Fruit fly (Drosophila melanogaster) whole organism, embryonic: Measurements from ENCODE around the gene CG18766.
A peak's percentile ranks its signal among the peaks of the same experiment; 100 is the strongest.

Source experiments
- Atf-2 ChIP-seq: fragments of 200-800 bp; sonication (Bioruptor generic); optimal IDR thresholded peaks from 2 replicates; lab custom pipeline; 2016; ENCODE audit warnings: missing biosample characterization, missing genetic modification characterization
- Blimp-1 ChIP-seq: fragments of 200-800 bp; sonication (Bioruptor generic); optimal IDR thresholded peaks from 3 replicates; lab custom pipeline; 2018; ENCODE audit warnings: missing biosample characterization, missing genetic modification characterization, mild to moderate bottlenecking, moderate library complexity, missing genetic modification reagents
- CG10147 ChIP-seq: fragments of 200-800 bp; sonication (Bioruptor generic); optimal IDR thresholded peaks from 2 replicates; lab custom pipeline; 2019; ENCODE audit warnings: missing biosample characterization, mild to moderate bottlenecking, missing genetic modification characterization, moderate library complexity
- CG11247 ChIP-seq: fragments of 200-800 bp; sonication (Bioruptor generic); IDR thresholded peaks from 2 replicates; pipeline ENCODE4 v1.3.6; 2022; ENCODE audit warnings: missing biosample characterization, missing genetic modification characterization
- CG17361 ChIP-seq: fragments of 200-800 bp; sonication (Bioruptor generic); IDR thresholded peaks from 3 replicates; pipeline ENCODE4 v1.3.6; 2022; ENCODE audit warnings: missing biosample characterization, missing genetic modification characterization
- CG18476 ChIP-seq: fragments of 200-800 bp; sonication (Bioruptor generic); optimal IDR thresholded peaks from 2 replicates; lab custom pipeline; 2016; ENCODE audit warnings: missing biosample characterization, mild to moderate bottlenecking, missing genetic modification characterization
- CG18619 ChIP-seq: fragments of 200-800 bp; sonication (Bioruptor generic); optimal IDR thresholded peaks from 3 replicates; lab custom pipeline; 2017; ENCODE audit warnings: missing biosample characterization, mild to moderate bottlenecking, missing genetic modification characterization
- CG2116 ChIP-seq: fragments of 200-800 bp; sonication (Bioruptor generic); optimal IDR thresholded peaks from 3 replicates; lab custom pipeline; 2018; ENCODE audit warnings: missing biosample characterization, mild to moderate bottlenecking, missing genetic modification characterization
- CG30403 ChIP-seq: fragments of 200-800 bp; sonication (Bioruptor generic); optimal IDR thresholded peaks from 3 replicates; lab custom pipeline; 2016; ENCODE audit warnings: missing biosample characterization, missing genetic modification characterization
- CG33557 ChIP-seq: fragments of 200-800 bp; sonication (Bioruptor generic); optimal IDR thresholded peaks from 2 replicates; lab custom pipeline; 2019; ENCODE audit warnings: missing biosample characterization, mild to moderate bottlenecking, missing genetic modification characterization, moderate library complexity
- CG34376 ChIP-seq: fragments of 200-800 bp; sonication (Bioruptor generic); optimal IDR thresholded peaks from 2 replicates; lab custom pipeline; 2018; ENCODE audit warnings: missing biosample characterization, mild to moderate bottlenecking, missing genetic modification characterization
- CG4617 ChIP-seq: fragments of 200-800 bp; sonication (Bioruptor generic); optimal IDR thresholded peaks from 3 replicates; lab custom pipeline; 2016; ENCODE audit warnings: missing biosample characterization, missing genetic modification characterization, borderline replicate concordance
- CG6791 ChIP-seq: fragments of 200-800 bp; sonication (Bioruptor generic); IDR thresholded peaks from 3 replicates; pipeline ENCODE4 v1.3.6; 2022; ENCODE audit warnings: missing biosample characterization, missing genetic modification characterization; ENCODE audit not compliant: partially characterized antibody
- CG7357 ChIP-seq: fragments of 200-800 bp; sonication (Bioruptor generic); IDR thresholded peaks from 3 replicates; pipeline ENCODE4 v1.3.6; 2022; ENCODE audit warnings: missing biosample characterization, missing genetic modification characterization
- CG7928 ChIP-seq: fragments of 200-800 bp; sonication (Bioruptor generic); optimal IDR thresholded peaks from 2 replicates; lab custom pipeline; 2017; ENCODE audit warnings: missing biosample characterization, mild to moderate bottlenecking, missing genetic modification characterization
- CG8765 ChIP-seq: fragments of 200-800 bp; sonication (Bioruptor generic); IDR thresholded peaks from 2 replicates; pipeline ENCODE4 v1.3.6; 2022; ENCODE audit warnings: missing biosample characterization, missing genetic modification characterization
- CG9876 ChIP-seq: fragments of 200-800 bp; sonication (Bioruptor generic); optimal IDR thresholded peaks from 2 replicates; lab custom pipeline; 2016; ENCODE audit warnings: missing biosample characterization, missing genetic modification characterization
- CTCF ChIP-seq: fragments of 200-800 bp; sonication (Bioruptor generic); optimal IDR thresholded peaks from 2 replicates; lab custom pipeline; 2017; ENCODE audit warnings: missing biosample characterization, mild to moderate bottlenecking, missing genetic modification characterization, moderate library complexity
- Camta ChIP-seq: fragments of 200-800 bp; sonication (Bioruptor generic); optimal IDR thresholded peaks from 2 replicates; lab custom pipeline; 2016; ENCODE audit warnings: missing biosample characterization, missing genetic modification characterization
- Chrac-16 ChIP-seq: fragments of 200-800 bp; sonication (Bioruptor generic); optimal IDR thresholded peaks from 3 replicates; lab custom pipeline; 2016; ENCODE audit warnings: missing biosample characterization, missing genetic modification characterization
- Doc3 ChIP-seq: fragments of 200-800 bp; sonication (Bioruptor generic); IDR thresholded peaks from 3 replicates; pipeline ENCODE4 v1.3.6; 2022; ENCODE audit warnings: missing biosample characterization, missing genetic modification characterization; ENCODE audit not compliant: partially characterized antibody
- Elba2 ChIP-seq: fragments of 200-800 bp; sonication (Bioruptor generic); optimal IDR thresholded peaks from 3 replicates; lab custom pipeline; 2016; ENCODE audit warnings: missing biosample characterization, missing genetic modification characterization
- Ets65A ChIP-seq: fragments of 200-800 bp; sonication (Bioruptor generic); peaks from one replicate; lab custom pipeline; 2016; ENCODE audit warnings: missing biosample characterization, missing genetic modification characterization
- Hmr ChIP-seq: fragments of 200-800 bp; sonication (Bioruptor generic); optimal IDR thresholded peaks from 3 replicates; lab custom pipeline; 2017; ENCODE audit warnings: mild to moderate bottlenecking, missing biosample characterization, missing genetic modification reagents, missing genetic modification characterization
- Nf-YA ChIP-seq: fragments of 200-800 bp; sonication (Bioruptor generic); IDR thresholded peaks from 2 replicates; pipeline ENCODE4 v1.3.6; 2022; ENCODE audit warnings: missing biosample characterization, missing genetic modification characterization
- Pdp1 ChIP-seq, 2 experiments: fragments of 200-800 bp; sonication (Bioruptor generic); optimal IDR thresholded peaks; 3 replicates each; lab custom pipeline; 2016; ENCODE audit warnings: missing biosample characterization in 2 of 2, missing genetic modification characterization in 2 of 2, mild to moderate bottlenecking in 1 of 2, moderate library complexity in 1 of 2
- Ravus ChIP-seq: fragments of 200-800 bp; sonication (Bioruptor generic); IDR thresholded peaks from 2 replicates; pipeline ENCODE4 v1.3.6; 2022; ENCODE audit warnings: missing biosample characterization, missing genetic modification characterization
- Spps ChIP-seq: fragments of 200-800 bp; sonication (Bioruptor generic); optimal IDR thresholded peaks from 2 replicates; lab custom pipeline; 2018; ENCODE audit warnings: missing biosample characterization, mild to moderate bottlenecking, missing genetic modification characterization
- ato ChIP-seq: fragments of 200-800 bp; sonication (Bioruptor generic); IDR thresholded peaks from 2 replicates; pipeline ENCODE4 v1.3.6; 2022; ENCODE audit warnings: missing biosample characterization, missing genetic modification characterization; ENCODE audit not compliant: partially characterized antibody
- chinmo ChIP-seq: fragments of 200-800 bp; sonication (Bioruptor generic); IDR thresholded peaks from 4 replicates; pipeline ENCODE4 v1.3.6; 2022; ENCODE audit warnings: missing biosample characterization, missing genetic modification characterization; ENCODE audit not compliant: partially characterized antibody
- ci ChIP-seq: fragments of 200-800 bp; sonication (Bioruptor generic); IDR thresholded peaks from 3 replicates; pipeline ENCODE4 v1.3.6; 2022; ENCODE audit warnings: missing biosample characterization, missing genetic modification characterization
- dm ChIP-seq: fragments of 200-800 bp; sonication (Bioruptor generic); optimal IDR thresholded peaks from 3 replicates; lab custom pipeline; 2016; ENCODE audit warnings: missing biosample characterization, missing genetic modification characterization
- eyg ChIP-seq: fragments of 200-800 bp; sonication (Bioruptor generic); optimal IDR thresholded peaks from 3 replicates; lab custom pipeline; 2016; ENCODE audit warnings: missing biosample characterization, missing genetic modification characterization
- h ChIP-seq: fragments of >200 bp; optimal IDR thresholded peaks from 2 replicates; lab custom pipeline; 2017
- inv ChIP-seq: fragments of 200-800 bp; sonication (Bioruptor generic); IDR thresholded peaks from 2 replicates; pipeline ENCODE4 v1.3.6; 2022; ENCODE audit warnings: missing biosample characterization, missing genetic modification characterization; ENCODE audit not compliant: partially characterized antibody
- jumu ChIP-seq: fragments of 200-800 bp; sonication (Bioruptor generic); optimal IDR thresholded peaks from 3 replicates; lab custom pipeline; 2016; ENCODE audit warnings: missing biosample characterization, missing genetic modification characterization
- kah ChIP-seq: fragments of 200-800 bp; sonication (Bioruptor generic); optimal IDR thresholded peaks from 2 replicates; lab custom pipeline; 2018; ENCODE audit warnings: missing biosample characterization, mild to moderate bottlenecking, missing genetic modification characterization
- lbe ChIP-seq: fragments of 200-800 bp; sonication (Bioruptor generic); optimal IDR thresholded peaks from 2 replicates; lab custom pipeline; 2016; ENCODE audit warnings: missing biosample characterization, mild to moderate bottlenecking, missing genetic modification characterization
- lmd ChIP-seq: fragments of 200-800 bp; sonication (Bioruptor generic); IDR thresholded peaks from 2 replicates; pipeline ENCODE4 v1.3.6; 2022; ENCODE audit warnings: missing biosample characterization, missing genetic modification characterization
- lola ChIP-seq, 3 experiments: fragments of >200 bp in 2 of 3; fragments of 200-800 bp in 1 of 3; sonication (Bioruptor generic) in 1 of 3; optimal IDR thresholded peaks; 2 replicates each; lab custom pipeline; 2017 to 2019; ENCODE audit warnings: missing biosample characterization in 3 of 3, missing genetic modification characterization in 3 of 3, mild to moderate bottlenecking in 1 of 3, moderate library complexity in 1 of 3
- mam ChIP-seq: fragments of 200-800 bp; sonication (Bioruptor generic); optimal IDR thresholded peaks from 3 replicates; lab custom pipeline; 2016; ENCODE audit warnings: missing biosample characterization, missing genetic modification characterization
- odd ChIP-seq: fragments of 200-800 bp; sonication (Bioruptor generic); optimal IDR thresholded peaks from 2 replicates; lab custom pipeline; 2017; ENCODE audit warnings: missing biosample characterization, mild to moderate bottlenecking, missing genetic modification characterization
- phol ChIP-seq: fragments of 200-800 bp; sonication (Bioruptor generic); optimal IDR thresholded peaks from 3 replicates; lab custom pipeline; 2018; ENCODE audit warnings: missing biosample characterization, mild to moderate bottlenecking, missing genetic modification characterization, moderate library complexity
- row ChIP-seq: fragments of 200-800 bp; sonication (Bioruptor generic); IDR thresholded peaks from 3 replicates; pipeline ENCODE4 v1.3.6; 2022; ENCODE audit warnings: missing biosample characterization, missing genetic modification characterization
- salm ChIP-seq: fragments of 200-800 bp; sonication (Bioruptor generic); optimal IDR thresholded peaks from 2 replicates; lab custom pipeline; 2018; ENCODE audit warnings: missing biosample characterization, mild to moderate bottlenecking, missing genetic modification characterization
- sens-2 ChIP-seq: fragments of 200-800 bp; sonication (Bioruptor generic); IDR thresholded peaks from 2 replicates; pipeline ENCODE4 v1.3.6; 2022; ENCODE audit warnings: missing biosample characterization, missing genetic modification characterization
- sob ChIP-seq: fragments of 200-800 bp; sonication (Bioruptor generic); IDR thresholded peaks from 2 replicates; pipeline ENCODE4 v1.3.6; 2022; ENCODE audit warnings: missing biosample characterization, missing genetic modification characterization
- sqz ChIP-seq: fragments of 200-800 bp; sonication (Bioruptor generic); optimal IDR thresholded peaks from 3 replicates; lab custom pipeline; 2018; ENCODE audit warnings: missing biosample characterization, mild to moderate bottlenecking, missing genetic modification characterization
- tin ChIP-seq: fragments of 200-800 bp; sonication (Bioruptor generic); optimal IDR thresholded peaks from 3 replicates; lab custom pipeline; 2016; ENCODE audit warnings: missing biosample characterization, missing genetic modification characterization

Gene CG18766

dm6 chr3R:27263434-27264215, 18.6 kb upstream of the CG18766 start, which contains the start of gene woc (continued):
- TF ChIP-seq Ets65A (GFP tag; lab: Kevin White, UChicago) (peak; percentile 95), CG10147 (GFP tag; lab: Kevin White, UChicago) (no peak), CG33557 (GFP tag; lab: Kevin White, UChicago) (no peak), phol (tag; lab: Kevin White, UChicago) (peak; percentile 97), Hmr (GFP tag; lab: Kevin White, UChicago) (peak; percentile 43), lbe (GFP tag; lab: Kevin White, UChicago) (no peak), sob (peak; percentile 19; the same call in 1 of the 2 replicates), Nf-YA (GFP tag; lab: Robert Waterston, UW) (no peak), Blimp-1 (GFP tag; lab: Kevin White, UChicago) (no peak), CG11247 (0 out of 2 replicates have a peak, but pooled peaks have one; percentile 9), Elba2 (GFP tag; lab: Kevin White, UChicago) (peak; percentile 98), CG4617 (GFP tag; lab: Kevin White, UChicago) (peak; percentile 74), sqz (peak; percentile 87), Atf-2 (GFP tag; lab: Kevin White, UChicago) (peak; percentile 34), dm (GFP tag; lab: Kevin White, UChicago) (peak; percentile 70), CTCF (peak; percentile 30), CG8765 (GFP tag; lab: Robert Waterston, UW) (0 out of 2 replicates have a peak, but pooled peaks have one; percentile 6), eyg (GFP tag; lab: Kevin White, UChicago) (peak; percentile 58), CG7357 (GFP tag; lab: Robert Waterston, UW) (peak; percentile 54; the same call in 1 of the 3 replicates), Camta (GFP tag; lab: Kevin White, UChicago) (peak; percentile 36), chinmo (GFP tag; lab: Robert Waterston, UW) (peak; percentile 96), tin (GFP tag; lab: Kevin White, UChicago) (peak; percentile 37), Spps (tag; lab: Kevin White, UChicago) (no peak), CG30403 (peak; percentile 73), CG9876 (no peak), row (GFP tag; lab: Robert Waterston, UW) (peak; percentile 72), Chrac-16 (GFP tag; lab: Kevin White, UChicago) (peak; percentile 9), CG18476 (GFP tag; lab: Kevin White, UChicago) (no peak), inv (peak; percentile 49), CG2116 (peak; percentile 63), ci (GFP tag; lab: Robert Waterston, UW) (peak; percentile 69; the same call in 2 of the 3 replicates), kah (GFP tag; lab: Kevin White, UChicago) (no peak), jumu (peak; percentile 62), Doc3 (peak; percentile 72), mam (peak; percentile 56), ato (GFP tag; lab: Robert Waterston, UW) (peak; percentile 90), CG7928 (GFP tag; lab: Kevin White, UChicago) (peak; percentile 93), lola (GFP tag; optimal IDR thresholded peaks at IDR 0.05; lab: Kevin White, UChicago) (peak in 1 of 3 experiments; percentile 5), h (peak; percentile 35), CG17361 (GFP tag; lab: Robert Waterston, UW) (no peak; the same call in 1 of the 3 replicates), CG18619 (GFP tag; lab: Kevin White, UChicago) (peak; percentile 61), CG6791 (peak; percentile 87), Ravus (peak; percentile 4; the same call in 1 of the 2 replicates), CG34376 (no peak), sens-2 (GFP tag; lab: Robert Waterston, UW) (no peak), lmd (GFP tag; lab: Robert Waterston, UW) (peak; percentile 44; the same call in 1 of the 2 replicates), Pdp1 (GFP tag; optimal IDR thresholded peaks at IDR 0.05; lab: Kevin White, UChicago) (peak; percentile 48 to 51), odd (no peak), salm (tag; lab: Kevin White, UChicago) (no peak)
